Worm (Caenorhabditis elegans) whole organism, L1 larva: ENCODE results near the gene ttm-2.

Experiments
- C16A3.4 ChIP-seq: fragments of 150-350 bp; optimal IDR thresholded peaks from 2 replicates; lab custom pipeline; 2014; ENCODE audit warnings: missing biosample characterization, missing genetic modification characterization
- F16B12.6 ChIP-seq: fragments of 150-350 bp; optimal IDR thresholded peaks from 2 replicates; lab custom pipeline; 2014; ENCODE audit warnings: missing biosample characterization, missing genetic modification characterization
- aha-1 ChIP-seq: fragments of 150-350 bp; optimal IDR thresholded peaks from 2 replicates; lab custom pipeline; 2014; ENCODE audit warnings: missing biosample characterization, missing genetic modification characterization
- ama-1 ChIP-seq: fragments of 150-350 bp; optimal IDR thresholded peaks from 2 replicates; lab custom pipeline; 2014
- ceh-63 ChIP-seq: fragments of 200-800 bp; sonication (Bioruptor generic); optimal IDR thresholded peaks from 2 replicates; lab custom pipeline; 2018; ENCODE audit warnings: mild to moderate bottlenecking, missing genetic modification characterization, missing compliant biosample characterization
- ceh-82 ChIP-seq, 3 experiments: fragments of 150-350 bp in 1 of 3; sonication (generic microtip) in 2 of 3; optimal IDR thresholded peaks; 2 replicates each; lab custom pipeline; 2014 to 2017; ENCODE audit warnings: missing biosample characterization in 3 of 3, missing genetic modification characterization in 3 of 3
- ces-1 ChIP-seq: fragments of 150-350 bp; optimal IDR thresholded peaks from 2 replicates; lab custom pipeline; 2014; ENCODE audit warnings: missing biosample characterization, missing genetic modification reagents, missing genetic modification characterization
- efl-1 ChIP-seq, 4 experiments: fragments of 150-350 bp; optimal IDR thresholded peaks in 3 of 4; peaks in 1 of 4; 1 replicate in 1 of 4; 2 replicates in 3 of 4; lab custom pipeline; 2014; ENCODE audit warnings: missing biosample characterization in 2 of 4, missing genetic modification characterization in 2 of 4, missing genetic modification reagents in 2 of 4
- efl-3 ChIP-seq: fragments of 200-800 bp; sonication (Bioruptor generic); optimal IDR thresholded peaks from 2 replicates; lab custom pipeline; 2018; ENCODE audit warnings: mild to moderate bottlenecking, missing genetic modification characterization, missing compliant biosample characterization
- egl-13 ChIP-seq: sonication (generic microtip); optimal IDR thresholded peaks from 2 replicates; lab custom pipeline; 2016; ENCODE audit warnings: missing genotype, missing genetic modification reagents, missing genetic modification characterization, missing compliant biosample characterization
- egl-27 ChIP-seq, 2 experiments: fragments of 150-350 bp in 1 of 2; sonication (generic microtip); optimal IDR thresholded peaks; 3 replicates each; lab custom pipeline; 2017 to 2018; ENCODE audit warnings: missing biosample characterization in 2 of 2, missing genetic modification characterization in 2 of 2, missing genetic modification reagents in 2 of 2
- elt-2 ChIP-seq: sonication (generic microtip); optimal IDR thresholded peaks from 2 replicates; lab custom pipeline; 2016; ENCODE audit warnings: missing genetic modification characterization, mild to moderate bottlenecking, inconsistent platforms, missing compliant biosample characterization, missing genetic modification reagents
- ets-5 ChIP-seq: fragments of 200-800 bp; sonication (Bioruptor generic); IDR thresholded peaks from 2 replicates; pipeline ENCODE4 v1.3.6; 2022; ENCODE audit warnings: missing genetic modification characterization, missing compliant biosample characterization
- grh-1 ChIP-seq: fragments of 200-800 bp; sonication (Bioruptor generic); IDR thresholded peaks from 2 replicates; pipeline ENCODE4 v1.3.6; 2022; ENCODE audit warnings: missing genetic modification reagents, missing genetic modification characterization, missing compliant biosample characterization
- hlh-17 ChIP-seq: fragments of 200-800 bp; sonication (Bioruptor generic); optimal IDR thresholded peaks from 2 replicates; lab custom pipeline; 2018; ENCODE audit warnings: missing genetic modification characterization, mild to moderate bottlenecking, missing compliant biosample characterization, moderate library complexity, borderline replicate concordance
- hlh-4 ChIP-seq: sonication (generic microtip); optimal IDR thresholded peaks from 2 replicates; lab custom pipeline; 2016; ENCODE audit warnings: mild to moderate bottlenecking, missing genetic modification characterization, missing compliant biosample characterization
- hpl-2 ChIP-seq: fragments of 150-350 bp; optimal IDR thresholded peaks from 2 replicates; lab custom pipeline; 2014; ENCODE audit warnings: missing biosample characterization, missing genetic modification reagents, missing genetic modification characterization
- lin-14 ChIP-seq: fragments of 200-800 bp; sonication (Bioruptor generic); optimal IDR thresholded peaks from 2 replicates; lab custom pipeline; 2018; ENCODE audit warnings: mild to moderate bottlenecking, missing genetic modification characterization, moderate library complexity, missing compliant biosample characterization
- lin-15B ChIP-seq: fragments of 150-350 bp; sonication (generic microtip); optimal IDR thresholded peaks from 3 replicates; lab custom pipeline; 2014; ENCODE audit warnings: missing biosample characterization, missing genetic modification characterization
- lin-39 ChIP-seq: fragments of 150-350 bp; optimal IDR thresholded peaks from 2 replicates; lab custom pipeline; 2014; ENCODE audit warnings: missing biosample characterization, missing genetic modification reagents, missing genetic modification characterization
- lsy-2 ChIP-seq, 2 experiments: fragments of 150-350 bp; optimal IDR thresholded peaks; 2 replicates each; lab custom pipeline; 2014; ENCODE audit warnings: missing biosample characterization in 2 of 2, missing genetic modification characterization in 2 of 2
- mab-9 ChIP-seq: fragments of 200-800 bp; sonication (Bioruptor generic); IDR thresholded peaks from 2 replicates; pipeline ENCODE4 v1.3.6; 2022; ENCODE audit warnings: missing genetic modification reagents, missing genetic modification characterization, missing compliant biosample characterization
- mef-2 ChIP-seq: fragments of 150-350 bp; optimal IDR thresholded peaks from 2 replicates; lab custom pipeline; 2014; ENCODE audit warnings: missing biosample characterization, missing genetic modification characterization
- mep-1 ChIP-seq: fragments of 150-350 bp; optimal IDR thresholded peaks from 2 replicates; lab custom pipeline; 2014; ENCODE audit warnings: missing biosample characterization, missing genetic modification characterization
- nhr-11 ChIP-seq: fragments of 150-350 bp; optimal IDR thresholded peaks from 2 replicates; lab custom pipeline; 2014; ENCODE audit warnings: missing biosample characterization, missing genetic modification characterization
- nhr-12 ChIP-seq: sonication (generic microtip); optimal IDR thresholded peaks from 2 replicates; lab custom pipeline; 2017; ENCODE audit warnings: missing biosample characterization, missing genetic modification characterization
- nhr-237 ChIP-seq: fragments of 150-350 bp; optimal IDR thresholded peaks from 2 replicates; lab custom pipeline; 2014; ENCODE audit warnings: missing biosample characterization, missing genetic modification characterization
- nhr-28 ChIP-seq: fragments of 150-350 bp; optimal IDR thresholded peaks from 2 replicates; lab custom pipeline; 2014; ENCODE audit warnings: missing biosample characterization, missing genetic modification characterization
- nhr-47 ChIP-seq: sonication (generic microtip); optimal IDR thresholded peaks from 2 replicates; lab custom pipeline; 2016; ENCODE audit warnings: mild to moderate bottlenecking, missing genetic modification characterization, moderate library complexity, missing compliant biosample characterization
- nhr-84 ChIP-seq: sonication (generic microtip); optimal IDR thresholded peaks from 2 replicates; lab custom pipeline; 2017; ENCODE audit warnings: missing biosample characterization, missing genetic modification characterization
- rnt-1 ChIP-seq: sonication (generic microtip); optimal IDR thresholded peaks from 2 replicates; lab custom pipeline; 2016; ENCODE audit warnings: mild to moderate bottlenecking, missing genetic modification characterization, moderate library complexity, missing compliant biosample characterization
- sox-4 ChIP-seq: sonication (generic microtip); optimal IDR thresholded peaks from 2 replicates; lab custom pipeline; 2016; ENCODE audit warnings: missing genetic modification characterization, missing compliant biosample characterization
- tbx-2 ChIP-seq: sonication (generic microtip); optimal IDR thresholded peaks from 2 replicates; lab custom pipeline; 2016; ENCODE audit warnings: missing genetic modification characterization, missing compliant biosample characterization
- tlp-1 ChIP-seq: fragments of 150-350 bp; optimal IDR thresholded peaks from 2 replicates; lab custom pipeline; 2014; ENCODE audit warnings: missing biosample characterization, missing genetic modification characterization
- unc-130 ChIP-seq: fragments of 150-350 bp; optimal IDR thresholded peaks from 2 replicates; lab custom pipeline; 2017; ENCODE audit warnings: missing biosample characterization, missing genetic modification characterization, inconsistent platforms
- unc-30 ChIP-seq: sonication (generic microtip); optimal IDR thresholded peaks from 2 replicates; lab custom pipeline; 2017; ENCODE audit warnings: missing biosample characterization, missing genetic modification characterization
- unc-86 ChIP-seq: sonication (generic microtip); optimal IDR thresholded peaks from 2 replicates; lab custom pipeline; 2016; ENCODE audit warnings: missing genetic modification characterization, missing compliant biosample characterization
- unc-98 ChIP-seq: fragments of 200-800 bp; sonication (Bioruptor generic); IDR thresholded peaks from 2 replicates; pipeline ENCODE4 v1.3.6; 2022; ENCODE audit warnings: missing genetic modification characterization, missing compliant biosample characterization
- zip-4 ChIP-seq: fragments of 200-800 bp; sonication (Bioruptor generic); optimal IDR thresholded peaks from 2 replicates; lab custom pipeline; 2018; ENCODE audit warnings: mild to moderate bottlenecking, missing genetic modification characterization, moderate library complexity, missing compliant biosample characterization
- ztf-11 ChIP-seq, 2 experiments: sonication (generic microtip); optimal IDR thresholded peaks; 2 replicates each; lab custom pipeline; 2016 to 2017; ENCODE audit warnings: missing genetic modification characterization in 2 of 2, missing biosample characterization in 1 of 2, missing compliant biosample characterization in 1 of 2
- ztf-4 ChIP-seq: fragments of 150-350 bp; optimal IDR thresholded peaks from 2 replicates; lab custom pipeline; 2014; ENCODE audit warnings: missing biosample characterization, missing genetic modification characterization

Gene ttm-2

ce11 chrII:4758462-4758861, 7.7 kb downstream of the ttm-2 start, which contains the start of gene F26G1.3:
Gene F26G1.3 (plus strand): TSS chrII:4758762.
- TF ChIP-seq nhr-28 (tag; lab: Kevin White, UChicago) (no peak), C16A3.4 (tag; lab: Kevin White, UChicago) (no peak), lsy-2 (tag; optimal IDR thresholded peaks at IDR 0.05; lab: Kevin White, UChicago) (no peak), tbx-2 (tag; lab: Kevin White, UChicago) (no peak), unc-30 (tag; lab: Kevin White, UChicago) (no peak), hpl-2 (no peak), mef-2 (no peak), nhr-84 (no peak), ceh-63 (no peak), unc-130 (no peak), efl-3 (no peak), ets-5 (GFP tag; lab: Robert Waterston, UW) (no peak), hlh-17 (GFP tag; lab: Kevin White, UChicago) (no peak), nhr-12 (tag; lab: Kevin White, UChicago) (no peak)

DNA sequence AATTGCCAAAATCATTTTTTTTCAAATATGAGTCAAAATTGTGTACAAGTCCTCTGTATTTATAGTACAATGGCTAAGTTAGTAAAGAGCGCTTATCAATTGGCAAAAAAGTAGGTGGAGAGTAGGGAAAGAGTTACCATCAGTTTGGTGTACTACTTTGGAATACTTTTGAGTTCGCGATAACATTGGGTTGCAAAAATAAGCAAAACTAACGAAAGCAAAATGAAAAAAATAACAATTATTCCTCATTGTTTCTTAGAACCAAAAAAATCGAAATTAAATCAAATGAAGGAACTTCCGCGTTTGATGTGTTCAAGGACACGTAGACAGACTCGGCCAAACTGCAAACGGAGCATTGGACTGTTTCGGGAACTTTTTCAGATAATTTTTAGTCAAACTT, 9.4 kb downstream of the ttm-2 start, which contains the start of gene C27D9.2:
Gene C27D9.2, minus strand, starts transcription at position 101 of the 400 bp plus-strand sequence.
- TF ChIP-seq lsy-2 (tag; optimal IDR thresholded peaks at IDR 0.05; lab: Kevin White, UChicago), result no peak

DNA sequence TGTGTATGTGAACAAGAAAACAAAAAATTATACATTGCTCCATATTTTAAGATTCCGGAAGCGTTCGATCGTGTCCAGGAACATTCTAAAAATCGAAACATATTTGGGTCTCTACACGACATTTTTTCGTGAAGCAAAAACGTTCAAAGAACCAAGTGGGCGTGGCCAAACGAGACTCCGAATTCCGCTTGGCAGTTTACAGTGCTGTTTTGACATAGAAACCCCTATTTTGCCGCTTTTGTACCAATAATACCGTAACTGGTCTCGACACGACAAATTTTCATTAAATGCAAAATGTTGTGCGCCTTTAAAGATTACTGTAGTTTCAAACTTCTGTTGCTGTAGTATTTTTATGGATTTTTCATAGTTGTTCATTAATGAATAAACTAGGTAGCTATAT, 10.5 kb downstream of the ttm-2 start:
- no peak for TF ChIP-seq ces-1 (GFP tag; lab: Kevin White, UChicago)
- no peak for TF ChIP-seq elt-2 (tag; lab: Kevin White, UChicago)
- TF ChIP-seq rnt-1 (tag; lab: Kevin White, UChicago), result no peak
- TF ChIP-seq efl-1 (optimal IDR thresholded peaks at IDR 0.05; lab: Kevin White, UChicago), result no peak
- no peak for TF ChIP-seq efl-1 (GFP tag; optimal IDR thresholded peaks at IDR 0.05 in 1 of 2; lab: Kevin White, UChicago)
- no peak for TF ChIP-seq lsy-2 (tag; optimal IDR thresholded peaks at IDR 0.05; lab: Kevin White, UChicago)
- no peak for TF ChIP-seq egl-27 (tag; optimal IDR thresholded peaks at IDR 0.05; lab: Kevin White, UChicago)
- TF ChIP-seq zip-4 (GFP tag; lab: Kevin White, UChicago), result no peak
- TF ChIP-seq nhr-11 (tag; lab: Kevin White, UChicago), result no peak
- no peak for TF ChIP-seq ztf-11 (tag; optimal IDR thresholded peaks at IDR 0.05; lab: Kevin White, UChicago)
- TF ChIP-seq unc-98 (GFP tag; lab: Robert Waterston, UW), result no peak
- no peak for TF ChIP-seq nhr-237
- TF ChIP-seq nhr-47 (tag; lab: Kevin White, UChicago), result no peak
- TF ChIP-seq hlh-4, result no peak
- no peak for TF ChIP-seq mab-9 (GFP tag; lab: Robert Waterston, UW)
- TF ChIP-seq lin-15B (tag; lab: Kevin White, UChicago), result no peak
- no peak for TF ChIP-seq mep-1 (tag; lab: Kevin White, UChicago)
- TF ChIP-seq lin-39 (tag; lab: Kevin White, UChicago), result no peak
- TF ChIP-seq F16B12.6 (tag; lab: Kevin White, UChicago), result no peak

- TF ChIP-seq hpl-2, result no peak
- TF ChIP-seq ztf-4 (tag; lab: Kevin White, UChicago), result no peak
- TF ChIP-seq unc-98 (GFP tag; lab: Robert Waterston, UW), result no peak
- no peak for TF ChIP-seq C16A3.4 (tag; lab: Kevin White, UChicago)
- no peak for TF ChIP-seq unc-86 (tag; lab: Kevin White, UChicago)
- TF ChIP-seq F16B12.6 (tag; lab: Kevin White, UChicago), result no peak
- TF ChIP-seq grh-1 (GFP tag; lab: Robert Waterston, UW), result no peak
- no peak for TF ChIP-seq aha-1 (tag; lab: Kevin White, UChicago)
- no peak for TF ChIP-seq ama-1 (lab: Kevin White, UChicago)
- no peak for TF ChIP-seq sox-4 (tag; lab: Kevin White, UChicago)
- TF ChIP-seq egl-13, result no peak
- no peak for TF ChIP-seq nhr-84
- TF ChIP-seq ceh-82 (tag; optimal IDR thresholded peaks at IDR 0.05; lab: Kevin White, UChicago), result no peak
- no peak for TF ChIP-seq lin-14 (GFP tag; lab: Kevin White, UChicago)
- no peak for TF ChIP-seq tlp-1
Measured at ce11 chrII:4753133-4753532, 13.1 kb downstream of the ttm-2 start, which contains the start of gene C27D9.1. Gene C27D9.1 (plus strand): TSS chrII:4753413.
